Fruit fly (Drosophila melanogaster) whole organism, larva: ENCODE measurements around the gene CG18585.
A peak's percentile ranks its signal among the peaks of the same experiment; 100 is the strongest.
"Not testable (repeated sequence)": the region's sequence is repeated elsewhere in the genome, so short reads cannot be mapped to it uniquely, and the experiment has no call there.

Source experiments
- noc ChIP-seq: fragments of 200-800 bp; sonication (Bioruptor generic); optimal IDR thresholded peaks from 3 replicates; lab custom pipeline; 2019; ENCODE audit warnings: missing biosample characterization, mild to moderate bottlenecking, missing genetic modification characterization, moderate library complexity

CG18585 gene

DNA sequence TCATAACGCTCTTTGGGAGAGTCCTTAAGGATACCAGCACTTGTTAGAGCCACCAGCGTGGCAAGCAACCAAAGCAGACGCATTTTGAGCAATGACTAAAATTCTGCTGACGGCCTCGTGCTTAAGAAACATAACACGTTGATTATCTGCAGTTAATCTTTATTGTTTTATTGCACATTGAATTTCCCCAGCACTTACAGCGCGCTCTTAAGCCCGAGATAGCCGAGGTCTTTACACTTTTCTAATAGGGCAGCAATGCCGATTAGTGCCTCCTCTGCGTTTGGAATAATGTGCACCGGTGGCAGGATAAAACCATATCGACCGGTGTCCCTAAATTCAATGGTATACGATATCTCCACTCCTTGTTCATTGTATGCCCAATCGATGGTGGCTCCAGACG is at the start of gene CG18585:
Gene CG18585, minus strand, starts transcription at position 101 of the 400 bp plus-strand sequence.
- no peak for TF ChIP-seq noc (tag; lab: Kevin White, UChicago)

dm6 chr2L:7738709-7739108 is 47.8 kb upstream of the CG18585 start, which contains the start of gene CG31904:
Gene CG31904 (minus strand): TSS chr2L:7738809.
- TF ChIP-seq noc (tag; lab: Kevin White, UChicago) = not testable (repeated sequence)

dm6 chr2L:7732570-7732969 is 41.7 kb upstream of the CG18585 start, which contains the start of gene CG13796:
Gene CG13796 (minus strand): TSS chr2L:7732670.
- TF ChIP-seq noc (tag; lab: Kevin White, UChicago) = not testable (repeated sequence)

DNA sequence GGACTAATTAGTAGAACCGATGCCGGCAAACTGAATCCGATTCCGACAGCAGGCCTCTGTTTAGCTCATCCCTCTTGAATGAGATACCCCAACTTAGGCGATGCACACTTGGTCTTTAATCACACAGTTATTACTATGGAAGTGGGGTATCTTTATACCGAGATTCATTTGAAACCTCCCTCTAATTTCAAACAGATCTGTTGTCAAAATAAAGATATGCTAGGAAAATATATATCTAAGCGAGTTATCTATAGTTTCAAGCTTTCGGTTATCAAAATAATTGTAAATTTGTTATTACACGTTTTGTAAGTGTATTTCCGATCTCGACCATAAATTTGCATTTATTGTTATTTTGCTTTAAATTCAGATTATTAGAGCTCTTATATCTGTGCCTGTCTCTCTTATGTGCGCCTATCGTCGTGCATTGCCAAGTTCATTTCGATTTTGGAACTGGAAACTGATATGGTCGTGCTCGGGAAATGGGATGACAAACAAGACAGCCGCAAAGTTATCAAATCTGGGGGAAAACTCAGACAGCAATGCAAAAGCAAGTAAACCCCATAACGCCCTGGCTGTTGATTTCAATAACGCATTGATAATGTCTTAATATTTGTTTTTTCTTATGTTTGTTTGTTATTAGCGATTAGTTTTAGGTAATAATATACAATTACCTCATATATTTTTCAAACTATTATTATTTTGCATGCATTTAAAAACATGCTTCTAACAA is 35.6 kb upstream of the CG18585 start, which contains the start of gene CG13795:
Gene CG13795, minus strand, starts transcription at position 31 of the 730 bp plus-strand sequence.
- TF ChIP-seq noc (tag; lab: Kevin White, UChicago) = peak; percentile 55

DNA sequence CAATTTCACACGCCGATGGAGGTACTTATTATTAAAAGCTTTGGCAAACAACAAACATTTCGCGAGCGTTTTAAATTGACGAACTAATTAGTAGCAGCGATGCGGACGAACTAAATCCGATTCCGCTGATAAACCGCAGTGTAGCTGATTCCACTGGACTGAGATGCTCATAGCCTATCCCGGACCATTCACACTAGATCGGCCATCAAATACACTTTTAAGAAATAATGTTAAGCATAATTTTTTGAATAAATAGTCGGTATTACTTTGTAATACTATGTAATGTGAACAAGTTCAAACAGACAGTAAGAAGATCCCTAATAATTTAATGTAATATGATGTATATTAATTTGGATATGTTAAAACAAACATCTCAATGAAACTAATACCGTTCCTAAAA is 31.9 kb upstream of the CG18585 start, which contains the start of gene CG13794:
Gene CG13794, minus strand, starts transcription at position 101 of the 400 bp plus-strand sequence.
- no peak for TF ChIP-seq noc (tag; lab: Kevin White, UChicago)

DNA sequence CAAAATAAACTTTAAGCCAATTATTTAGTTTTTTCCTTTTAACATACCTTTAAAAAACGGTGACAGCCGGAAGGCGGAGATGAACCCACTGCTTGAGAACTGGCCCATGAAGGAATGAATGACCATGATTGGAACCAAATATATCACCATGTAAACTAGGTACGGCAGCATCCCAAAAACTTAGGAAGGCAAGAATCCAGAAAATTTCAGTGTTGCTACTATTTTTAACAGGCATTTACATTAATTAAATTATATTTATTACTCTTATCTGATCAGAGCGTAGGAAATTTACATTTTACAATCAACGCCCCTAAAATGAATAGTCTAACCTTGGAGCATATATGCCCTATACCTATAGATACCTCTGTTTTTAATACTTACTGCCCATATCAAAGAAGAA is 31.2 kb upstream of the CG18585 start:
- TF ChIP-seq noc (tag; lab: Kevin White, UChicago) = no peak

DNA sequence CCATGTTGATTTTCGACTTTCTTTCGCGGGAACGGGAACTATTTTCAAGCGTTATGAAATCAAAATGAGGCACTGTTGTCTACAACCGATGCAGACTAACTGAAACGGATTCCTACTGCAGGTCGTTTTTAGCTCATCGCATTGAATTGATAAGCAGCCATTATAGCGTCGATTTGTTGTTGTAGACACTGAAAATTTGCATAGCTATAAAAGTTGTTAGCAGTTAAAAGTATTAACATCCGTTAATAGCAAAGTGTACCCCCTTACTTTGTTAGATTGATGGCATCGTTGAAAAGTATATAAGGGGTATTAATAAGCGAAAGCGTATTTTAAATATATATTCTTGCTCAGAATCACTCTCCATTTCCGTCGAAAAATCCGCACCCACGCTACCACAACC is 28.5 kb upstream of the CG18585 start, which contains the start of gene CG13793:
Gene CG13793, minus strand, starts transcription at position 101 of the 400 bp plus-strand sequence.
- TF ChIP-seq noc (tag; lab: Kevin White, UChicago) = no peak

DNA sequence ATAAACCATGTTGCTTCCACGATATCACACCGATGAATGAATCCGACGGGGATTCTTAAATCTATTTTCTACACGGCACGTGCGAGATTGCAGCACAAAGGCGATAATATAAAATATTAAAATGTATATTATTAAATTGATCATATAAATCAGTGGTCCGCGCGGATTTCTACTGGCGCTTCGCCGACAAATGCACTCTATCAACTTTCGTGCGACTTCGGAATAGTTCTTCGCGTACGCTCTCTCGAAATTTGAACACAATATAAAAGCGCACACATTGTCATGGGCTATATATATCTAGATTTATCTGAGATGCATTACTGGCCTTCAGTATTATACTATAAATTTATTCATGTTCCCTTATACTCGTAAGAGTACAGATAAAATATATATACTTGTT is 25.7 kb upstream of the CG18585 start, which contains the start of gene CG33296:
Gene CG33296, minus strand, starts transcription at position 101 of the 400 bp plus-strand sequence.
- no peak for TF ChIP-seq noc (tag; lab: Kevin White, UChicago)

DNA sequence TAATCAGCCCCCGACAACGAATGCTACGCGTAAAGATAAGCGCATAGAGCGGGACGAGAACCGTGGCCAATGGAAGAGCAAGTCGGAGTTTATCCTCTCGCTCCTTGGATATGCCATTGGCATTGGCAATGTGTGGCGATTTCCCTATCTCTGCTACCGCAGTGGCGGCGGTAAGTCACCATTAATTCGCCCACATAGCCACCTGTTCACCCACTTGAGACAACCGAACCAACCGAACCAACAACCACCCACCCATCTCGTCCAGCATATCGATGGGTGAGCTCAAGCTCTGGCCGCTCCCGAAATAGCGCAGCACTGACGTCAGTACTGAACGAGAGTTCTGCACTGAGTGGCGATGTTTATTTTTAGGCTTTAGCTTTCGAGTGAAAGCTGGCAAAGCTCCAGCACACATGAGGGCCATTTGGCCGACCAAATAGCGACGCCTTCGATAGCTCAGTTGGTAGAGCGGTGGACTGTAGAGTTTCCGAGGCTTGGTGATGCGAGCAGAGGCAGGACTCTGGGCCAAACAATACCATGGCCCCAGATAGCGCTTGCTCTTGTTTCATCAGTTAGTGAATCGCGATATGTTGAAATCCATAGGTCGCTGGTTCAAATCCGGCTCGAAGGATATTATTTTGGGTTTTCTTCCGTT is 20.3 kb upstream of the CG18585 start:
- TF ChIP-seq noc (tag; lab: Kevin White, UChicago) = no peak

DNA sequence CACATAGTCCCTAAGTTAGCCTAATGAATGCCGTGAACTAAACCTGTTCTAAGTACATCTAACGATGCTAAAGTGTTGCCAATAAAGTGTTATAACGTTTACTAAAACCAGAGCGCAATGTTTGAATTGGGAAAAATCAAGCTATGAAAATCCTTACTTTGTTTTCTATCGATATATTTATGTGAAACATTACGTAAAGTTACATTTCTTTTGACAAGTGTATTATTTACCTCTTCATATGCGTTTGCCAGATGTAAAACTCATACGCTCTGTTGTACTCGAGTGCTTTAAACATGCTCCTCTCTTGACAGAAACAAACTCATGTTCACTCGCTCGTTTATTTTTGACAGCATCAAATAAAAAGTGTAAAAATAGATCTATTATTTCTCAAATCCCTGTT is 19.7 kb upstream of the CG18585 start, which contains the start of gene Ntl:
Gene Ntl, plus strand, starts transcription at position 301 of the 400 bp plus-strand sequence.
- no peak for TF ChIP-seq noc (tag; lab: Kevin White, UChicago)

DNA sequence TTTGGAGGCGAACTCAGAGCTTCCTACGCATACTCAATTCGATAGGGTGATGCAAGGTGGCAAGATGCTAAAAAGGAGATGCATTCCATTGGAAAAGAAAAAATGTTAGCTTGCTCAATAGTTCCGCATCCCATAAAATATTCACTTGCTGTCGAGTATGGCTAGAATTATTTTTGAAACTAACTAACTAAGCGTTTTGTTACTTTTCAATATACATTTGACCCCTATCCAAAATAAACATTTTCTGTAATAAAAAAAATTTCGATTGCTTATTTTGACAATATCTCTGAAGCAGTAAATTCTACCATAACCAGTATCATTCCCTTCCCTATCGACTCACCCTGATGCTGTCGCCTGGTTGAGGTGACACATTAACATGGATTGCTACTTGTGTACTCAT is 12.7 kb upstream of the CG18585 start:
- peak; percentile 55 for TF ChIP-seq noc (tag; lab: Kevin White, UChicago)

- TF ChIP-seq noc (tag; lab: Kevin White, UChicago) = no peak
Observed at dm6 chr2L:7702383-7703188, 11.7 kb upstream of the CG18585 start, which contains the start of gene Tep3. Gene Tep3 (plus strand): TSS chr2L:7702805.

DNA sequence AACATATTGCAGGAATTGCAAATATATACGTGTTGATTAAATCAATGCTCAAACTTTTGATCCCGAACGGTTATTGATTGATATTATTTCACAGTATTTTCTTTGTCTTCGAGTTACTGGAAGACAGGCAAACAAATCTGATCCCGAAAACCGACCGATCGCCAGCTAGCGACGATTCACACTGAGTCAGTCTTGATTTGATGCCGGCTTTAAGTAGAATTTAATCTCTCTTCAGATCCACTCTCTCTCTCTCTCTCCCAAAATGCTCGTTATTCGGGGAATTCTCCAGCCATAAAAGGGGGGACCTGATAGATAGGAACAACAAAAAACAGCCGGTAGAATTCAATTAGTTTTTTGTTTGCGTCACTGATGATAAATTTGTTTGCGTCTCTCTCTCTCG is 10.6 kb upstream of the CG18585 start, which contains the start of gene Tep2:
Gene Tep2, minus strand, starts transcription at position 185 of the 400 bp plus-strand sequence.
- peak; percentile 2 for TF ChIP-seq noc (tag; lab: Kevin White, UChicago)

DNA sequence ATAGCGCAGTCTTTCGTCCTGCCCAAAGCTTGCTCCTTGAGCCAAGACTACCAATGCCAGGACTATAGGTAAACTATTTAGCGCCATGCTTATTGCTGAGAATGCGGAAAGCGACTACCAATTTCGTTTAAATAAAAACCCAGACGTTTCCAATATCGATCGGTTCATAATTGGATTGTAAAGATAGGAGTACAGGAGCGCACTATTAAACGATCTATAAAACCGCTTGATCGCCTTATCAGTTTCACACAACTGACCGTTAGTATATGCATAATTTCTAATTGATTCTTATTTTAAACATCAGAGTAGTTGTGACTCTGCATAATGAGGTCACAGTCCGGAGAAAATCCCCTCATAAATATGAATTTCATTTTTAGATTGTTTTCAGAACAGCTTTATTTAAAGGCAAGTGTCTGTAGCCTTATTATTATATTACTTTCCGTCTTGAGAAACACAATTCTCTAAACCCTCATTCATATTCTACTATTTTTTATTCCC is 1.8 kb upstream of the CG18585 start, which contains the start of the genes CG7025 and CG43235:
Gene CG7025, minus strand, starts transcription at position 101 of the 498 bp plus-strand sequence.
Gene CG43235, plus strand, starts transcription at position 448 of the 498 bp plus-strand sequence.
- TF ChIP-seq noc (tag; lab: Kevin White, UChicago) = no peak

DNA sequence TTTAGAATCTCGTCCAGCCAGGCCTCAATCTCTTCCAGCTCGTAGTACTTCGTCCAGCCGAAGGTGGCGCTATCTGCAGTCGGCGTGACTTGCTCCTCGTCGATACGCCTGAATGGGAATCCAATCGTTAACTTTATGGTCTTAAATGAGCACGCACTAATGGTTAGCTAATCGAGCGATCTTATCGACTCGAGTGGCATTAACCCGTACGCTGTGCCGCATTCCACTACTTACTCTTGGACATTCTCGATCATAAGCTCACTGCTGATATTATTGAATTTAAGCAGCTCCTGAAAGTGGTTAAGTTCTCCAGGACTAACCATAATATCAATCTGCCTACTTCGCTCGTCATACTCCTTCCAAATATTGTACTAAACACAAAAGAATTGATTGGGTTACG is 412 bp downstream of the CG18585 start:
- TF ChIP-seq noc (tag; lab: Kevin White, UChicago) = no peak
